Worm (Caenorhabditis elegans) whole organism, early embryonic: Measurements from ENCODE around the gene srh-180.

Experiments
- B0310.2 ChIP-seq: sonication (generic microtip); optimal IDR thresholded peaks from 2 replicates; lab custom pipeline; 2016; ENCODE audit warnings: mild to moderate bottlenecking, missing genetic modification characterization, missing compliant biosample characterization
- F13C5.2 ChIP-seq: sonication (generic microtip); optimal IDR thresholded peaks from 2 replicates; lab custom pipeline; 2017; ENCODE audit warnings: mild to moderate bottlenecking, missing genetic modification characterization, inconsistent platforms, missing compliant biosample characterization
- aly-1 ChIP-seq: sonication (generic microtip); optimal IDR thresholded peaks from 2 replicates; lab custom pipeline; 2016; ENCODE audit warnings: missing genetic modification characterization, missing compliant biosample characterization
- ama-1 ChIP-seq: fragments of 150-350 bp; optimal IDR thresholded peaks from 2 replicates; lab custom pipeline; 2014
- ceh-13 ChIP-seq: fragments of 200-800 bp; sonication (Bioruptor generic); optimal IDR thresholded peaks from 2 replicates; lab custom pipeline; 2018; ENCODE audit warnings: mild to moderate bottlenecking, missing genetic modification characterization, missing compliant biosample characterization
- ceh-36 ChIP-seq: sonication (generic microtip); optimal IDR thresholded peaks from 2 replicates; lab custom pipeline; 2016; ENCODE audit warnings: missing genetic modification characterization, inconsistent platforms, missing compliant biosample characterization
- ets-7 ChIP-seq: sonication (generic microtip); optimal IDR thresholded peaks from 2 replicates; lab custom pipeline; 2016; ENCODE audit warnings: missing genotype, missing genetic modification characterization, missing compliant biosample characterization
- flt-1 ChIP-seq: fragments of 200-800 bp; sonication (Bioruptor generic); IDR thresholded peaks from 2 replicates; pipeline ENCODE4 v1.3.6; 2022; ENCODE audit warnings: missing genetic modification characterization, missing compliant biosample characterization
- hmg-4 ChIP-seq: fragments of 200-800 bp; sonication (Bioruptor generic); optimal IDR thresholded peaks from 2 replicates; lab custom pipeline; 2018; ENCODE audit warnings: mild to moderate bottlenecking, missing genetic modification characterization, missing compliant biosample characterization
- pes-1 ChIP-seq: fragments of 200-800 bp; sonication (Bioruptor generic); IDR thresholded peaks from 2 replicates; pipeline ENCODE4 v1.3.6; 2022; ENCODE audit warnings: missing genetic modification reagents, missing genetic modification characterization, missing compliant biosample characterization
- sea-1 ChIP-seq: fragments of 200-800 bp; sonication (Bioruptor generic); conservative IDR thresholded peaks from 2 replicates; pipeline ENCODE4 v1.3.6; 2022; ENCODE audit warnings: missing genetic modification characterization, missing compliant biosample characterization
- tbx-11 ChIP-seq: fragments of 200-800 bp; sonication (Bioruptor generic); IDR thresholded peaks from 2 replicates; pipeline ENCODE4 v1.3.6; 2022; ENCODE audit warnings: missing genetic modification characterization, missing compliant biosample characterization
- tra-4 ChIP-seq: sonication (generic microtip); optimal IDR thresholded peaks from 2 replicates; lab custom pipeline; 2017; ENCODE audit warnings: missing genetic modification characterization, missing compliant biosample characterization

DNA sequence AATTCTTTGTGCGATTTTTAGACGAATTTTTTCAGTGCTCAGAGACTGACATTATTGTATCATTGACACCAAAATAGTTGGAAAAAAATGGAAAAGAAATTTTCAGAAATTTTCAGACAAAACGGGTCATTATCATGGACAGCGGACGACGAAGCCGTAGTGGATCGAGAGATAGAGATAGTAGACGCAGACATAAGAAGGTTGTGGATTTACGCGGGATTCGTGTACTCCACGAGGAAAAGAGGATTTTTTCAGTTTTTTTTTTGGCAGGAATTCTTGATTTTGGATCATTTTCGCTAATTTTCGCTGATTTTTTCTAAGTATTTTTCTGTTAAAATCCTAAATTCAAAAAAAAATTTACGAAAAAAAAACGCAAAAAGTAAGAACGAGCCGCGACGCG, 50.2 kb downstream of the srh-180 start, which contains the start of gene W08G11.3:
- TF ChIP-seq ceh-13 (no peak), aly-1 (tag; lab: Kevin White, UChicago) (no peak), pes-1 (GFP tag; lab: Robert Waterston, UW) (no peak), ama-1 (lab: Kevin White, UChicago) (peak; percentile 56), sea-1 (GFP tag; lab: Robert Waterston, UW) (no peak), tbx-11 (GFP tag; lab: Robert Waterston, UW) (no peak), flt-1 (GFP tag; lab: Robert Waterston, UW) (no peak), F13C5.2 (tag; lab: Kevin White, UChicago) (no peak), hmg-4 (GFP tag; lab: Kevin White, UChicago) (no peak), ets-7 (tag; lab: Kevin White, UChicago) (no peak), B0310.2 (tag; lab: Kevin White, UChicago) (no peak), tra-4 (tag; lab: Kevin White, UChicago) (no peak), ceh-36 (no peak)
